Fruit fly (Drosophila melanogaster): ENCODE measurements around the gene Fas1.

The Fas1 gene

DNA sequence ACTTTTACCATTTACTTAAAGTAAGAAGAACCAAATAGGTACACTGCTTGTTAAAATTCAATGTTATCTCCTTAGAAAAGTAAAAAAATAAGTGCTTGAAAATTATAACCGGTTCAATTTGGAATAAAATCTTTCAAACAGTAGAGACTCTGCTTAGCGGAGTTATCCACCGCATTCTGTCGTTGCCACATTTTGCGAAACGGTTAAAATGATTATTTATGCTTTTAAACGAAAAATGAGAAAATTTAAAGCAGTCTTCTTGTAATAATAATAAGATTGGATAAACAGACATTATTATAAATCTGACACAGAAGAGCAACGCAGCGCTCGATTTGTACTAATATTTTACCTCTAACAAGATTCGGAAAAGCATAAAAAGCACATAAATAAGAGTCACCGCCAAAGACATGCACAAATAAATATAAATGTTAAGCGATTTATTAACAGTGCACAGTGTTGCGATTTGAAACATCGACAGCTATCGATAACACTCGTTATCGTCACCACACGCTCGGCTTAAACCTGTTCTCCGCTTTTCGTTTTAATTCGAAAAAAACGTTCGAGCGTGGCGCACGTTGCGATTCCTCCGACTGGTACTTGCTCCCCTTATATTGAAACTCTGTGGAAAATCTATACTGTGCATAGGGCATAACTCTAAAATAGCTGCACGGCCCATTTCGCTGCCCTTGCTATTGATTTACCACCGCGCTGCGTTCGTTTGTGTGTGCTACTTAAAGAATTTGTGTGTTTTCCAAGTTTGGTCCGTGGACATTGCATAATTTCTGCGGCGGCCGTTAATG, at the start of gene Fas1:
Fas1 (plus strand) TSS at position 489 of the 800 bp plus-strand sequence.
- no peak for TF ChIP-seq CG17801 (GFP tag; optimal IDR thresholded peaks at IDR 0.05; ENCODE audit: partially characterized antibody)

DNA sequence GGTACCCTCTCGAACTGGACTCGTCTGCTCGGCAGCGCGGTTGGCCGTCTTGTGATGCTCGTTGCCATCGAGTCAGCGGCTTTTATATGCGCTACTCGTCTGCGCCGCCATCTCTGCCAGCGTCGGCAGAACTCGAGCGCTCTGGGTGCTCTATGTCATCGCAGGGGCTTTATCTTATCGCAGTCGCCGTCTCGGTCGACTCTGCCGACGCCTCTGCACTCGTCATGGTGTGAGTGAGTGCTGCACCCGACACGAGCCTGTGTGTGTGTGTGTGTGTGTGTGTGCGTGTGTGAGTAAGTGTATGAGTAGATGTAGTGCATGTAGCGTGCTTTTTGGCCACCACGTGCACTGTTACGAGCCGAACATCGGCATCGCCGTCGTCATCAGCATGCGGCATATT, 41.4 kb upstream of the Fas1 start, which contains the start of gene Scp2:
Scp2 (minus strand) TSS at position 59 of the 400 bp plus-strand sequence.
- TF ChIP-seq CG17801 (GFP tag; optimal IDR thresholded peaks at IDR 0.05; ENCODE audit: partially characterized antibody): no peak

DNA sequence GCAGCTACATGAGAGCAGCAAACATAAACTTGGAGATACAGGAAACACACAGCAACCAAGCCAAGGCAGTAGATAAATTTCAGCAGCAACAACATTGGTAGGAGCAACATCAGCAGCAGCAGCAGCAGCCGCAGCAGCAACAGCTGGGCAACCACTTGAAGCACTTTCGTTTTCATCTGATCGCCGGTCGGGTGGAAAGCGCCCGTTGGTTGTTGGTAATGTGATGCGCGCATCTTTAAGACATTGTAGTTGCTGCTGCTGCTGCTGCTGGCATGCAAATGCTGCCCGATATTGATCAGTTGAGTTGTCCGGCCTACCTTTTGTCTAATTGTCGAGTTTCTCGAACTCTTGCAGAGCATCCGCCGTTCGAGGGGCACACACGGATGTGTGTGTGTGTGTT, 33.6 kb upstream of the Fas1 start:
- no peak for TF ChIP-seq CG17801 (GFP tag; optimal IDR thresholded peaks at IDR 0.05; ENCODE audit: partially characterized antibody)

DNA sequence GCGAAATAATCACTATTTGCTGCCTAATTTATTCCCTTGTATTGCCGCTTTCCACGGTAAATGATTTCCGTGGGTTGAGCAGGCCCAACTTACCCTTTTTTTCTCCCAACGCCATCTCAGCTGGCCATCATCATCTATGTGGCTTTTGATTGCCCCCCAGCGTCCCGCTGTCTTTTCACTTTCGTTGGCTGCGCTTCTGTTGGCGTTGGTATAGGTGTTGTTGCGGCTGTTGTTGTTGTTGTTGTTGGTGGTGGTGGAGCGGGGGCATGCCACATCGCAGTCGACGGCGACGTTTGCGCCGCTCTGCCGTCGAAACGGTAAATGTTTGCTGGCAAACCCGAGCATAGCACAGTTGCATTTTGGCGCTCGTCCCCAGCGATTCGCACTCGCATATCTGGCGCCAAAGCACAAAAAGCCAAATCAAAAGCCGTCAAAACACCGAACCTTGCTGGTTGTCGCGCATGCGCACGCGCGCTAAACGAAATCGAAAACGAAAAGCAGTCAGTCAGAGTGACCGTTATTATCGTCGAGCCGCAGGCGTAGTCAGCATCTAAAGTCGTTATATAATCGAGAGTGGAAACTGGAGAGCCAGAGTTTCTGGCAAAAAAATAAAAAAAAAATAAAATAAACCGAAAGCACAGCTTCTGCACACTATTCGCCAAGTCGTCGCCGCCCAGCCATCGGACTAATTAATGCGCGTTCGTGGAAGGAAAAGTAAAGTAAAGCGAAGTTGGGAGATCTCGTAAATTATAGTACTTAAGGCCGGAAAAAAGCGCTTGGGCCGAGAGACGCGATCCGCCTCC, 30.8 kb upstream of the Fas1 start, which contains the start of gene CG14892:
CG14892 (plus strand) TSS at position 359 of the 803 bp plus-strand sequence.
- no peak for TF ChIP-seq CG17801 (GFP tag; optimal IDR thresholded peaks at IDR 0.05; ENCODE audit: partially characterized antibody)

DNA sequence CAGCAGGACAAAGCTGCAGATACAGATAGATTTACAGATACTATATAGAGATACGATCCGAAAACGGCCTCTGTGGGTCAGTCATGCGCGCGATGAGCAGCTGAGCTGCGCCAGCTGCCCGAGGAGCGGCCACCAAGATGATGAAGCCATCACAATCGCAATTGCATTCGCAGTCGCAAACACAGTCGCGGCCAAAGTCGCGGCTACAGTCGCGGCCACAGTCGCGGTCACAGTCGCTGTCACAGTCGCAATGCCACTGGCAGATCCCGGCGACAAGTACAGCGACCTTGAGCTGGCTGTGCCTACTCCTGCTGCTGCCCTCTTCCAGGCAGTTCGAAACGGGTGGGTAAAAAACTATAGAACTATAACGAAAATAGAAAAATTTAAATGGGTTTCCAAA, 30.1 kb upstream of the Fas1 start:
- TF ChIP-seq CG17801 (GFP tag; optimal IDR thresholded peaks at IDR 0.05; ENCODE audit: partially characterized antibody): no peak

DNA sequence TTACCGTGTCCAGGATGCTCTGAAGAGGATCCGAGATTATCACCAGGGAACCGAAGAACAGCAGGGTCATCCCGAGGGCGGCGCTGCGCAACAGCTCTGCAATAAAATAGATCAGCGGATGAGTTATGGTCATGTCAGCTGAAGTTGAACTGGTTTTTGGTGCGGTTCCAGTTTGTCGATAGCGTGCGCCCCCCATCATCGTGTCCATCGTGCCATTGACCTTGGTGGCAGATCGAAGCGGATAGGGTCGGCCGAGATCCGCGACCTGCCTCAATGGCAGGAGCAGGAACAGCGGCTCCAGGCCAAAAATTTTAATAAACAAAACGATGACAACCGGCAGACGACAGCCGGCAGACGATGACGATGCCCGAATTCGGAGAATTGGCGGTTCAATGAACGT, 25.4 kb upstream of the Fas1 start:
- no peak for TF ChIP-seq CG17801 (GFP tag; optimal IDR thresholded peaks at IDR 0.05; ENCODE audit: partially characterized antibody)

DNA sequence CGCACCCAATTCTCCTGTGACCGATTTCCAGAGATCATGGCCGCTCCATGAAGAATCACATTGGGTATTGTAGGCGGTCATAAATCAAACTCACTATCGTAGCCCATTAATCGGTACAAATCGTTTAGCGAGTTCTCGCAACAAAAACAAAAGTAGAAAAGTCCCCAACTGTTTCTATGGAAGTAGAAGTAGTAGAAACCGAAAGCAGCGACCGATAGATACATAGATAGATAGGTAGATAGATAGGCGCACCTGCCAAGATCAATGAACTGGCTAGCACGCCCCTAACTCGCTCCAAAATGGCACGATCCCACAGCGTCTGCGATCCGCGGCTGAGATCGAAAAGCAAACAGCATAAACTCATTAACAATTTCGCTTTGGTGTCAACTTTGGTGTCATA, 24.3 kb upstream of the Fas1 start:
- no peak for TF ChIP-seq CG17801 (GFP tag; optimal IDR thresholded peaks at IDR 0.05; ENCODE audit: partially characterized antibody)

DNA sequence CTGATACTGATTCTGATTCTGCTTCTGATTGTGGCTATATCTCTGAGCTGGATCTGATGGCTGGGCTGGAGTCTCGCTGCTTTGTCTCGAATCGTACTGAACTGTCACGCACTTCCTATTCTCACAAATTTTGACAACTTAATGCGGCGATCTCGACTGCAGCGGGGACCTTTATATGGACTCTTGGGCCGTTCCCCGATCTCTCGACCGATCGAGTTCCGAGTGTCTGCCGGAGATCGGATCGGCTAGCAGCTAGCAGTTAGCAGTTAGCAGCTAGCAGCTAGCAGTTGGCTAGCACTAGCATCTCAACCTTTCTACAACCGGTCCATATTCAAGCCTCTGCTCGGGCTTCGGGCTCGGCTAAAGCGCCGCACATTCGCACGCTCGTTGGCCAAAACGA, 20.3 kb upstream of the Fas1 start, which contains the start of gene CG10345:
CG10345 (minus strand) TSS at position 147 of the 400 bp plus-strand sequence.
- no peak for TF ChIP-seq CG17801 (GFP tag; optimal IDR thresholded peaks at IDR 0.05; ENCODE audit: partially characterized antibody)

DNA sequence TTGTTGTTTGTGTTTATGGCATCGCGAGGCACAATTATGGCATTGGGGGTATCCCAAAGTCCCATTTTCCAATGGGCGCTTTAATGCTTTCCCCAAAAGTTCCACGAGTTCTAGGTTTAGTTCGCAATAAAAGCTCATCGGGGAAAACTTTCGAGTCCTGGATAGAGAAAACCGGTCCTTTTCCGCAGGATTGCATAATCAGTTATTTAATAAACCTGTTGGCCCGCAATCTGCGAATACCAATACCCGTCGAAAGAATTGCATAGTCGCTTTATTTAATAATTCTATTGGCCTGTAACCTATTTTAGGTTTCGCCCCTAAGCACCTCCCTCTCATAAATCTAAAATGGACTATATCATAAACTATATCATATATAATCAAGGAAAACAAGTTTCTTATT, 19.1 kb upstream of the Fas1 start:
- no peak for TF ChIP-seq CG17801 (GFP tag; optimal IDR thresholded peaks at IDR 0.05; ENCODE audit: partially characterized antibody)

DNA sequence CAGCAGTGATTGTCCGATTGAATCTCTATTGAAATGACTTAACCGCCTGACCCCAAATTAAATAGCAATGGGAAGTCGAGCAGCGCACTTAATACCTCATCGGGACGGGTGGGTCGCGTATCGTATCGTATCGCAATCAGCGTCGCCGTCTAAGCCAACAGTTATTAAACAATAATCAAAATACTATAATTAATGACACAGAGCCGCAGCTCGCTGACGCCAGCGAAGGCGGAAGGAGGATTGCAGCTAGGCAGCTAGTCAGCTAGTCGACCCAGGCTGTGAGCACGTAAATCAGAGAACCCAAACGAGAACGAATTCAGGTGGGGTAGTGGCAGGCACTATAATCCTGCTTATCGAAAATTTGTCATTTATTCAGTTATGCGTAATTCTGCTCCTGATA, 16.1 kb upstream of the Fas1 start, which contains the start of gene NPF:
NPF (plus strand) TSS at position 301 of the 400 bp plus-strand sequence.
- TF ChIP-seq CG17801 (GFP tag; optimal IDR thresholded peaks at IDR 0.05; ENCODE audit: partially characterized antibody): no peak

DNA sequence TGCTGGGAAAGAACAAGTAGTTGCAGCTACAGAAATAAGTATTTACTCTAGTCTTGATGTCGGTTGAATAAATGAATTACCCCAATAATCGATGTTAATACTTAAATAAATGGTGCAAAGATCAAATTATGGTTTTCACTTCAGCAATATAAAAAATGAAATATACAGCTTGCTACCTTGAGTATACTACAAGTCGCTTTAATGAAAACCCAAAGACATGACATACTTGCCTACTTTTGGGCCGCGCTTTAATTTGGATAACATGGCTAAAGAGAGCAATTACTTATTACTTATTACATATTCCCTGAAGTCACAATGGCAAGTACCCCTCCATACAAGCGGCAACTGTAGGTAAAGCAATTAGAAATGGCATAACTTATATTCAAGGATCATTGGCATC, 13.8 kb upstream of the Fas1 start:
- no peak for TF ChIP-seq CG17801 (GFP tag; optimal IDR thresholded peaks at IDR 0.05; ENCODE audit: partially characterized antibody)

DNA sequence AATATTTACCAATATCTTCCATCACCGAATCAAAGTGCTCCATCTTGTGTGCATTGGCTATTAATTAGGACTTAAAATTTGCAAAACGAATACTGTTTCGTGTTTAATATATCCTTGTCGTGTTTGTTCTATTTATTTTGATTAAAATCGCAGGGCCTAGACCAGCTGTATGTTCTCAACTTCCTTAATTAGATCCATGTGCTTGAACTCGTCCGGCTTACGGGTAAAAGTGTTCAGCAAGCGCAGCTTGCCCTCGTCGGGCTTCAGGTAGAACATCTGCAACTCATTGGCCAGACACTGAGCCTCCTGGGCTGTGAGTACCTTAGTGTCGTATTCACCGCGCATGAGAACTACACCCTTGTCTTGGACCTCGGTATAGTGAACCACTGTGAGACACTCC, 11.7 kb upstream of the Fas1 start, which contains the start of gene CG12783:
CG12783 (minus strand) TSS at position 101 of the 400 bp plus-strand sequence.
- no peak for TF ChIP-seq CG17801 (GFP tag; optimal IDR thresholded peaks at IDR 0.05; ENCODE audit: partially characterized antibody)

DNA sequence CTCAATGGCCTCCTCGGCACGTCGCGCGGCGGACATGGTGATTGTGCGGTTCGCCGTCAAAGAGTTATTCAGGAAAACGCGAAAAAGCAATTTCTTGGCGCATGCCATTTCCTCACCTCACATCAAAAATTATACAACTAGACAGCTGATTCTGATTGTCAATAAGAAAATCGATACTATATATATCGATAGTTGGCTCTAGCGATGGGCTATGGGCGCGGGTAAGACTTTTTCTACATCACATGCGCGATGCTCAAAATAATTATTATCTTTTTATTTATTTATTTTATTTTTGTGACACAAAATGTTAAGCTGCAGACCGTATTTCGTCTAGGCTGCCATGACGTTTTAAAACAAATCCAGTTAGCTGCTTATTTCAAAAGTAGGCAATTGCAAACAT, 10.8 kb upstream of the Fas1 start, which contains the start of gene CG10340:
CG10340 (minus strand) TSS at position 151 of the 400 bp plus-strand sequence.
- no peak for TF ChIP-seq CG17801 (GFP tag; optimal IDR thresholded peaks at IDR 0.05; ENCODE audit: partially characterized antibody)

DNA sequence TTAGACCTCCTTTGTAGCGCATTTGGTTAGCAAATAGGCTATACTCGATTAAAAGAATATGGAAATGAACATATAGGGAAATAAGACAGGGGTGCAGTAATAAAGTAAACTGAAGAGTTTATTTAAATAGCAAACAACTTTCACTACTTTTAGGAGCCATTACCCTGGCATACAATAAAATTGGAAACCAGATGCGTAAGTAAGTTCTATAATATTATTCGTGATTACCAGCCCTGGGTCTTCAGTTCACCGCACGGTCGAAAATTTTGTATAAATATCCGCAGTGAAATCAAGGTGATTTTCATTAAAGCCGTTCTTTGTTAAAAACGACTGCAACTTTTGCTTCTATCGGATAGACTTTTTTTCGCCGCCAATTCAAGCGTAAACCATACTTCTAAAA, 10.0 kb upstream of the Fas1 start, which contains the start of gene CG17562:
CG17562 (plus strand) TSS at position 301 of the 400 bp plus-strand sequence.
- TF ChIP-seq CG17801 (GFP tag; optimal IDR thresholded peaks at IDR 0.05; ENCODE audit: partially characterized antibody): no peak

DNA sequence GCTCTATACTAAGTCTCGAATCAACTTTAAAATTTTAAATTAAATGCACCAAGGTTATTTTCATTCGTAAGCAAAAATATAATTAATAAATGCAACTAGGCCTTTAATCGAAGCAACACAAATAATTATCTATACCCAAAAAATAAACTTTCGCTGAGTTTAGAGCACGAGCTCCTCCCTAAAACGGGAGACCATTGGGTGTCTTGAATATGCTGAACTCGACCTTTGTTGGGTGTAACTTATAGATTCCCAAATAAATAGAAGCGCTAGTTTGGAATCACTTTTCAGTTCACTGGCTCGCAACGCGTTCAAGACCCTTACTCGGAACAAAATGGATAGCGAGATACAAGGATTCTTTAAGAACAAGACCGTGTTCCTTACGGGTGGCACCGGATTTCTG, 7.4 kb upstream of the Fas1 start, which contains the start of gene CG17560:
CG17560 (plus strand) TSS at position 301 of the 400 bp plus-strand sequence.
- TF ChIP-seq CG17801 (GFP tag; optimal IDR thresholded peaks at IDR 0.05; ENCODE audit: partially characterized antibody): no peak
